Worm (Caenorhabditis elegans) whole organism, L2 larva: ENCODE results near the gene lin-48.

ENCODE experiments used
- C34F6.9 ChIP-seq: fragments of 150-350 bp; optimal IDR thresholded peaks from 2 replicates; lab custom pipeline; 2014; ENCODE audit warnings: missing biosample characterization, missing genetic modification characterization
- F13H6.1 ChIP-seq: sonication (generic microtip); optimal IDR thresholded peaks from 2 replicates; lab custom pipeline; 2016; ENCODE audit warnings: missing genetic modification characterization, missing compliant biosample characterization
- alr-1 ChIP-seq: fragments of 150-350 bp; optimal IDR thresholded peaks from 2 replicates; lab custom pipeline; 2014; ENCODE audit warnings: missing biosample characterization, missing genetic modification characterization
- aly-2 ChIP-seq: fragments of 150-350 bp; optimal IDR thresholded peaks from 2 replicates; lab custom pipeline; 2014; ENCODE audit warnings: missing biosample characterization, missing genetic modification characterization
- ama-1 ChIP-seq: fragments of 150-350 bp; optimal IDR thresholded peaks from 2 replicates; lab custom pipeline; 2018; ENCODE audit warnings: inconsistent platforms
- blmp-1 ChIP-seq: sonication (generic microtip); optimal IDR thresholded peaks from 2 replicates; lab custom pipeline; 2017; ENCODE audit warnings: missing genetic modification characterization, mild to moderate bottlenecking, missing compliant biosample characterization, antibody characterized with exemption, moderate library complexity; ENCODE audit not compliant: insufficient read depth
- ceh-16 ChIP-seq: fragments of 150-350 bp; optimal IDR thresholded peaks from 2 replicates; lab custom pipeline; 2014; ENCODE audit warnings: missing biosample characterization, missing genetic modification characterization
- crh-2 ChIP-seq: sonication (generic microtip); optimal IDR thresholded peaks from 2 replicates; lab custom pipeline; 2017; ENCODE audit warnings: missing biosample characterization, missing genetic modification characterization
- dmd-4 ChIP-seq: sonication (generic microtip); optimal IDR thresholded peaks from 2 replicates; lab custom pipeline; 2017; ENCODE audit warnings: missing biosample characterization, missing genetic modification characterization
- egl-27 ChIP-seq: sonication (generic microtip); optimal IDR thresholded peaks from 3 replicates; lab custom pipeline; 2017; ENCODE audit warnings: missing biosample characterization, missing genetic modification reagents, missing genetic modification characterization
- fos-1 ChIP-seq: fragments of 150-350 bp; optimal IDR thresholded peaks from 2 replicates; lab custom pipeline; 2014; ENCODE audit warnings: missing biosample characterization, missing genetic modification characterization
- gmeb-1 ChIP-seq: fragments of 150-350 bp; optimal IDR thresholded peaks from 2 replicates; lab custom pipeline; 2014; ENCODE audit warnings: missing biosample characterization, missing genetic modification characterization
- lin-11 ChIP-seq: fragments of 150-350 bp; sonication (generic microtip); optimal IDR thresholded peaks from 2 replicates; lab custom pipeline; 2014; ENCODE audit warnings: missing biosample characterization, missing genetic modification characterization, inconsistent platforms, mixed read lengths
- lin-13 ChIP-seq: fragments of 150-350 bp; optimal IDR thresholded peaks from 2 replicates; lab custom pipeline; 2014; ENCODE audit warnings: missing biosample characterization, missing genetic modification reagents, missing genetic modification characterization
- lin-39 ChIP-seq: fragments of 150-350 bp; optimal IDR thresholded peaks from 2 replicates; lab custom pipeline; 2014; ENCODE audit warnings: missing biosample characterization, missing genetic modification reagents, missing genetic modification characterization
- lsy-2 ChIP-seq, 2 experiments: fragments of 150-350 bp in 1 of 2; sonication (generic microtip) in 1 of 2; optimal IDR thresholded peaks; 2 replicates each; lab custom pipeline; 2014 to 2017; ENCODE audit warnings: missing biosample characterization in 2 of 2, missing genetic modification characterization in 2 of 2
- mab-5 ChIP-seq: fragments of 150-350 bp; optimal IDR thresholded peaks from 2 replicates; lab custom pipeline; 2014; ENCODE audit warnings: missing biosample characterization, missing genetic modification characterization
- mbf-1 ChIP-seq: sonication (generic microtip); optimal IDR thresholded peaks from 2 replicates; lab custom pipeline; 2017; ENCODE audit warnings: missing biosample characterization, missing genetic modification characterization
- mdl-1 ChIP-seq, 2 experiments: fragments of 150-350 bp in 1 of 2; sonication (generic microtip) in 1 of 2; optimal IDR thresholded peaks; 2 replicates each; lab custom pipeline; 2017; ENCODE audit warnings: missing biosample characterization in 2 of 2, missing genetic modification characterization in 2 of 2
- nhr-10 ChIP-seq: sonication (generic microtip); optimal IDR thresholded peaks from 2 replicates; lab custom pipeline; 2017; ENCODE audit warnings: missing biosample characterization, missing genetic modification characterization
- nhr-11 ChIP-seq: fragments of 150-350 bp; optimal IDR thresholded peaks from 2 replicates; lab custom pipeline; 2014; ENCODE audit warnings: missing biosample characterization, missing genetic modification characterization
- nhr-12 ChIP-seq: fragments of 150-350 bp; optimal IDR thresholded peaks from 2 replicates; lab custom pipeline; 2014; ENCODE audit warnings: missing biosample characterization, missing genetic modification characterization
- nhr-129 ChIP-seq: fragments of 150-350 bp; optimal IDR thresholded peaks from 2 replicates; lab custom pipeline; 2014; ENCODE audit warnings: missing biosample characterization, missing genetic modification characterization
- nhr-21 ChIP-seq: fragments of 150-350 bp; optimal IDR thresholded peaks from 2 replicates; lab custom pipeline; 2014; ENCODE audit warnings: missing biosample characterization, missing genetic modification characterization
- nhr-23 ChIP-seq: fragments of 150-350 bp; optimal IDR thresholded peaks from 2 replicates; lab custom pipeline; 2014; ENCODE audit warnings: missing biosample characterization, missing genetic modification reagents, missing genetic modification characterization
- nhr-237 ChIP-seq: fragments of 150-350 bp; optimal IDR thresholded peaks from 2 replicates; lab custom pipeline; 2014; ENCODE audit warnings: missing biosample characterization, missing genetic modification characterization
- nhr-25 ChIP-seq: fragments of 150-350 bp; sonication (generic microtip); optimal IDR thresholded peaks from 3 replicates; lab custom pipeline; 2014; ENCODE audit warnings: missing biosample characterization, missing genetic modification characterization
- nhr-6 ChIP-seq: fragments of 150-350 bp; optimal IDR thresholded peaks from 2 replicates; lab custom pipeline; 2014; ENCODE audit warnings: missing biosample characterization, missing genetic modification characterization
- sem-4 ChIP-seq: fragments of 150-350 bp; optimal IDR thresholded peaks from 2 replicates; lab custom pipeline; 2014; ENCODE audit warnings: missing biosample characterization, missing genetic modification reagents, missing genetic modification characterization
- sma-3 ChIP-seq: sonication (generic microtip); optimal IDR thresholded peaks from 2 replicates; lab custom pipeline; 2016; ENCODE audit warnings: missing genetic modification reagents, missing genetic modification characterization, missing compliant biosample characterization
- sma-9 ChIP-seq, 2 experiments: fragments of 150-350 bp in 1 of 2; sonication (generic microtip) in 1 of 2; optimal IDR thresholded peaks; 2 replicates each; lab custom pipeline; 2014 to 2016; ENCODE audit warnings: missing genetic modification characterization in 2 of 2, mild to moderate bottlenecking in 1 of 2, missing biosample characterization in 1 of 2, missing compliant biosample characterization in 1 of 2, missing genetic modification reagents in 1 of 2, moderate library complexity in 1 of 2
- snpc-4 ChIP-seq: fragments of 150-350 bp; optimal IDR thresholded peaks from 2 replicates; lab custom pipeline; 2014; ENCODE audit warnings: missing biosample characterization, missing genetic modification characterization
- unc-39 ChIP-seq: fragments of 150-350 bp; optimal IDR thresholded peaks from 2 replicates; lab custom pipeline; 2014; ENCODE audit warnings: missing biosample characterization, missing genetic modification characterization
- unc-55 ChIP-seq: fragments of 150-350 bp; sonication (generic microtip); optimal IDR thresholded peaks from 3 replicates; lab custom pipeline; 2014; ENCODE audit warnings: missing biosample characterization, missing genetic modification reagents, missing genetic modification characterization
- unc-62 ChIP-seq: fragments of 150-350 bp; optimal IDR thresholded peaks from 2 replicates; lab custom pipeline; 2014; ENCODE audit warnings: missing biosample characterization, missing genetic modification reagents, missing genetic modification characterization
- zag-1 ChIP-seq: fragments of 150-350 bp; optimal IDR thresholded peaks from 2 replicates; lab custom pipeline; 2014; ENCODE audit warnings: missing biosample characterization, missing genetic modification characterization
- ztf-4 ChIP-seq: fragments of 150-350 bp; optimal IDR thresholded peaks from 2 replicates; lab custom pipeline; 2014; ENCODE audit warnings: missing biosample characterization, missing genetic modification characterization

Gene lin-48

ce11 chrIII:3786427-3786935, 41.2 kb downstream of the lin-48 start, which contains the start of gene acy-3 (continued):
- TF ChIP-seq mab-5 (peak; percentile 15), fos-1 (tag; lab: Kevin White, UChicago) (peak; percentile 53), unc-39 (tag; lab: Kevin White, UChicago) (no peak), sma-3 (peak; percentile 31), nhr-12 (tag; lab: Kevin White, UChicago) (no peak), ztf-4 (no peak), sem-4 (peak; percentile 15)

ce11 chrIII:3789688-3790371, 44.6 kb downstream of the lin-48 start:
- peak; percentile 23 for TF ChIP-seq nhr-21 (tag; lab: Kevin White, UChicago)
- TF ChIP-seq sma-9 (GFP tag; optimal IDR thresholded peaks at IDR 0.05; lab: Kevin White, UChicago) = no peak
- TF ChIP-seq sma-9 (tag; optimal IDR thresholded peaks at IDR 0.05; lab: Kevin White, UChicago) = no peak
- TF ChIP-seq ama-1 = peak; percentile 57
- TF ChIP-seq nhr-25 (tag; lab: Kevin White, UChicago) = peak; percentile 62
- no peak for TF ChIP-seq egl-27 (tag; lab: Kevin White, UChicago)
- TF ChIP-seq nhr-237 (tag; lab: Kevin White, UChicago) = no peak
- TF ChIP-seq nhr-129 (tag; lab: Kevin White, UChicago) = no peak
- no peak for TF ChIP-seq gmeb-1 (tag; lab: Kevin White, UChicago)
- no peak for TF ChIP-seq aly-2
- no peak for TF ChIP-seq lin-39 (tag; lab: Kevin White, UChicago)
- TF ChIP-seq zag-1 (tag; lab: Kevin White, UChicago) = no peak
- TF ChIP-seq mab-5 = no peak
- peak; percentile 15 for TF ChIP-seq lin-13 (GFP tag; lab: Kevin White, UChicago)
- peak in 1 of 2 experiments; percentile 22 for TF ChIP-seq lsy-2 (tag; optimal IDR thresholded peaks at IDR 0.05; lab: Kevin White, UChicago)
- no peak for TF ChIP-seq crh-2 (tag; lab: Kevin White, UChicago)
- no peak for TF ChIP-seq nhr-10 (tag; lab: Kevin White, UChicago)
- no peak for TF ChIP-seq unc-55 (GFP tag; lab: Kevin White, UChicago)
- TF ChIP-seq, all 48 proteins: peak for 5

ce11 chrIII:3790855-3791254, 45.6 kb downstream of the lin-48 start:
- TF ChIP-seq nhr-10 (tag; lab: Kevin White, UChicago) (no peak), crh-2 (tag; lab: Kevin White, UChicago) (no peak), F13H6.1 (tag; lab: Kevin White, UChicago) (no peak), mbf-1 (tag; lab: Kevin White, UChicago) (no peak), lin-11 (tag; lab: Kevin White, UChicago) (no peak), dmd-4 (tag; lab: Kevin White, UChicago) (no peak), unc-62 (GFP tag; lab: Kevin White, UChicago) (no peak), nhr-11 (tag; lab: Kevin White, UChicago) (no peak), snpc-4 (no peak), unc-55 (GFP tag; lab: Kevin White, UChicago) (no peak), egl-27 (tag; lab: Kevin White, UChicago) (no peak), nhr-6 (tag; lab: Kevin White, UChicago) (no peak), alr-1 (no peak), blmp-1 (tag; lab: Kevin White, UChicago) (no peak)

ce11 chrIII:3795933-3796332, 50.7 kb downstream of the lin-48 start:
- TF ChIP-seq nhr-23 (tag; lab: Kevin White, UChicago) (no peak), nhr-21 (tag; lab: Kevin White, UChicago) (no peak), ceh-16 (tag; lab: Kevin White, UChicago) (no peak), nhr-10 (tag; lab: Kevin White, UChicago) (no peak), mdl-1 (tag; optimal IDR thresholded peaks at IDR 0.05; lab: Kevin White, UChicago) (no peak), blmp-1 (tag; lab: Kevin White, UChicago) (no peak), crh-2 (tag; lab: Kevin White, UChicago) (no peak), nhr-25 (tag; lab: Kevin White, UChicago) (no peak), nhr-6 (tag; lab: Kevin White, UChicago) (no peak), C34F6.9 (tag; lab: Kevin White, UChicago) (no peak), snpc-4 (no peak), lin-39 (tag; lab: Kevin White, UChicago) (no peak)
